Fruit fly (Drosophila melanogaster) whole organism: Measurements from ENCODE around the gene CG7201.

Source experiments
- CG8478 ChIP-seq: fragments of >200 bp; optimal IDR thresholded peaks from 2 replicates; lab custom pipeline; 2018; ENCODE audit warnings: inconsistent platforms
- Dll ChIP-seq: fragments of >200 bp; optimal IDR thresholded peaks from 2 replicates; lab custom pipeline; 2017
- EcR ChIP-seq, 2 experiments: fragments of >200 bp; optimal IDR thresholded peaks; 2 replicates each; lab custom pipeline; 2017; ENCODE audit warnings: missing biosample characterization in 2 of 2, missing genetic modification characterization in 2 of 2, missing genetic modification reagents in 2 of 2
- pan ChIP-seq: fragments of >200 bp; optimal IDR thresholded peaks from 2 replicates; lab custom pipeline; 2017
- psq ChIP-seq: fragments of >200 bp; optimal IDR thresholded peaks from 2 replicates; lab custom pipeline; 2017
- usp ChIP-seq: fragments of >200 bp; optimal IDR thresholded peaks from 2 replicates; lab custom pipeline; 2017; ENCODE audit warnings: missing biosample characterization, missing genetic modification characterization, mixed read lengths

CG7201 gene

DNA sequence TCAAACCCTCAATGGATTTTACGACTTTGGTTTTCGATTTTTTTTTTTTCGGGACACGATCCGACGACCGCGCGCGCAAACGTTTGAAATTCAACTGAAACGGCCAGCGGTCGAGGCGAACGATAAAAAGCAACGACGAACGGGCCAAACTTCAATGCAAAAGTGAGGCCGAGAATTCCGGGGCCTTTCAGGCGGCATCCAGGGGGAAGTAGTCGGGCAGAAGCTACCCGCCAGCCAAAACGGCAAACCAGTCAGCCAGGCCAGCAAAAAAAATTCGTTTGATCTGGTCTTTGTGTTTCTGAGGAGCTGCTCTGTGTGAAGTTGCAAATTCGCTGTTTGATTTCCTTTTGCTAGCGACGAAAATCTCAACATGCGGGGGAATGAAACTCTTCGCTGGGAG, at the start of gene CG7201:
TSS of gene CG7201 (minus strand) at position 101 of the 400 bp plus-strand sequence.
- TF ChIP-seq CG8478, result no peak

DNA sequence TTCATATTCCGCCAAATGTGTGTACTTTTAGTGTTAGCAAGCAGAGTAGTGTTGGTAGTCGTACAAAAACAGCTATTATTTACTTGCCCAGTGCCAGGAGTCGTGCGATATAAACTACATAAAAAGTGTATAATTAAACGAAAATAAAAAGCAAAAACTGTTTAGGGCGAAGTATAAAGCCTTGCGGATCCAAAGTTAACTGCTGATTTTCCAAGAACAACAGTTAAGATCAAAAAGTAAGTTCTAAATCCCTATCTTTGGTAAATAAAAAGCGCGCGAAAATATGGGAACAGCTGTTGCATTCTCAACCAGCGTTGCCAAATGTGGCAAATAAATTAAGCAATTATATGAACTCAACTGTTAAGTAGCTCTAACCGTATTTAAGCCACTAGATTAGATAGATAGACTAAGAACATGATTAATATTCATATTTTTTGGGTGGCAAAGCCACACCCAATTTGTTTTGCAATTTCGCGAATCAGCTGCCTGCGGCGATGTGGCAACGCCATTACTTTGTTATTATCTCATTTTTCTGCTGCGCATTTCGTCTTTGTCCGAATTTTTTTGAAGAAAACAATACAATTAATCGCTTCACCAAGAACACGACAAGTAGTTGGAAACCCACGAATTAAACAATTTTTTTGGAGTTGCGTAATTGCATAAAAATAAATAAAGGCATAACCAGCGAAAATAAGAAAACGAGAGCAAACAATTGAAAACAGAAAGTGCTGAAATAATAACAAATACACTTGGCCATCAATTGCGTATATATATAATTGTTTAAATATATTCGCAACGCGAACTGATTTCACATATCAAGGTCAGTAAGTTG, 45.4 kb upstream of the CG7201 start, which contains the start of the genes Prim1 and CG7083:
TSS of gene Prim1 (plus strand) at position 51 of the 832 bp plus-strand sequence.
TSS of gene CG7083 (plus strand) at position 522 of the 832 bp plus-strand sequence.
- no peak for TF ChIP-seq usp (GFP tag; lab: Kevin White, UChicago)
- no peak for TF ChIP-seq CG8478
- no peak for TF ChIP-seq EcR (GFP tag; optimal IDR thresholded peaks at IDR 0.05; lab: Kevin White, UChicago)
- TF ChIP-seq psq (lab: Kevin White, UChicago), result no peak
- TF ChIP-seq Dll (lab: Kevin White, UChicago), result no peak
- TF ChIP-seq pan, result no peak

DNA sequence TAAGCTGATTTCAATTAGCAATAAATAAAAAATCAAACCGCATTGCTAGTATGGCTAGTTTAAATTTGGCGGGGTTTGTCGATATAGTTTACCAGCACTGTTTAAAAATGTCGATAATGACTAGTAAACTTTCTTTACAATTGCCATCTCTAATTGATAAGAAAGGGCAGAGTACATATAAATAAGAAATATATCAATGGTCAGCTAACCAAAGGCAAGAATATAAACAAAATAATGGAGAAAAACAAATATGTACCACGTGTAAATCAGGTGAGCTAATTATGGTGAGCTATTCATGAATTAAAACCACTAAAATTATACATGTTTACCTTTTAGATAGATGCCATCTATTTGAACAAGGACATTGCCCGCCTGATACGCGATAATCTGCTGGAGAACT, 43.8 kb upstream of the CG7201 start, which contains the start of gene Pex2:
TSS of gene Pex2 (plus strand) at position 131 of the 400 bp plus-strand sequence.
- TF ChIP-seq Dll (lab: Kevin White, UChicago) (no peak), CG8478 (no peak), usp (GFP tag; lab: Kevin White, UChicago) (no peak), EcR (GFP tag; optimal IDR thresholded peaks at IDR 0.05; lab: Kevin White, UChicago) (no peak), psq (lab: Kevin White, UChicago) (no peak), pan (no peak)

DNA sequence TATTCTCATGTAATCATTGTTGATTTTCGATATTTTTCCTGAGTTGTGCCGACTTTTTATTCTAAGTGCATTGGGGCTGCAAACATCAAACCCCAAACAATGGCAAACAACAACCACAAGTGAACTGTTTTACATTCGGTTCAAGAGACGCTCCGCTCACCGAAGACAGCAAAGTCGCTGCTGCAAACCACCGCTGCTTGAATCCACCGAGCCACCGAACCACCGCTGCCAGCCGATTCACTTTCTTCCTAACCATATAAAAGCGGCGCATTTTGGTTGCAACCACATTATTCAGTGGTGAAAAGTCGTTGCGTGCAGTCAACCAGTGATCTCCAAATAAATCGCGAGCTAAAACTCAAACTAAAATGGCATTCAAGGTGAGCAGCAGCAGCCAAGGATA, 41.2 kb upstream of the CG7201 start, which contains the start of gene Cpr66Cb:
TSS of gene Cpr66Cb (plus strand) at position 301 of the 400 bp plus-strand sequence.
- TF ChIP-seq CG8478 (no peak), Dll (lab: Kevin White, UChicago) (no peak), psq (lab: Kevin White, UChicago) (no peak), usp (GFP tag; lab: Kevin White, UChicago) (no peak), pan (no peak), EcR (GFP tag; optimal IDR thresholded peaks at IDR 0.05; lab: Kevin White, UChicago) (no peak)

DNA sequence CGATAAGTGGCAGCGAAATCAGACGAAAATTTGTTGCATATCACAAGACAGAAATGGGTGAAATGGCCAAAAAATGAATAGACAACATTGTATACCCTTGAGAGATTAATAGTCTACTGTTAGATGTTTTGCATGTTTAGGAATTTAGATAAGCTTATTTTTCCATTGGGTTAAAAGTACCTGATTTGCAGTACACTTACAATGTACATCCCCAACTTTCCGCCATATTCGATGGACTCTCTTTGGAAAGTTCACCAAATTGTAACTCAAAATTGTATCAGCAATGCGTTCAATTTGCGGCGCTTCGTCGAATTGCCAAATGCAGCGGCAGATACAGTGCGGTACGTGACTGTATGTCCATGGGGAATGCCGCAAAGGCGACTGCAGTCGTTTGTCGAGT, 39.2 kb upstream of the CG7201 start:
- no peak for TF ChIP-seq Dll (lab: Kevin White, UChicago)
- no peak for TF ChIP-seq psq (lab: Kevin White, UChicago)
- no peak for TF ChIP-seq pan
- no peak for TF ChIP-seq CG8478
- TF ChIP-seq usp (GFP tag; lab: Kevin White, UChicago), result no peak
- TF ChIP-seq EcR (GFP tag; optimal IDR thresholded peaks at IDR 0.05; lab: Kevin White, UChicago), result no peak

DNA sequence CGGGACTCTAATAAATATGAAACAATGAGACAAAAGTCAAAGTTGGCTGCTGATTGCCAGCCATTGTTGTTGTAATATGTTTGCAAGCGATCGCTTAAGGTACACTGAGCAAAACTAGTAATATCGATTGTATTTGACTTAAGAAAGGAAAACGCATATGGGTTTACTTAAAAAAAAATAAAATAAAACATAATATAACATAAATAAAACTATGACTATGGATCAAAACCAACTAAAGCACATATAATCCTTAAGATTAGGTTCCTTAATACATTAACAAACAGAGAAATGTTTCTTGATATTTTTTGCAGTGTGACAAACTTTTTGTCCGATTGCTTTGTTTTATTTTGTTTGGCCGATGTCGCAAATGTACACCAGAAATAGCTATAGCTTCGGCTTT, 38.4 kb upstream of the CG7201 start:
- TF ChIP-seq EcR (GFP tag; optimal IDR thresholded peaks at IDR 0.05; lab: Kevin White, UChicago) (no peak), usp (GFP tag; lab: Kevin White, UChicago) (no peak)

DNA sequence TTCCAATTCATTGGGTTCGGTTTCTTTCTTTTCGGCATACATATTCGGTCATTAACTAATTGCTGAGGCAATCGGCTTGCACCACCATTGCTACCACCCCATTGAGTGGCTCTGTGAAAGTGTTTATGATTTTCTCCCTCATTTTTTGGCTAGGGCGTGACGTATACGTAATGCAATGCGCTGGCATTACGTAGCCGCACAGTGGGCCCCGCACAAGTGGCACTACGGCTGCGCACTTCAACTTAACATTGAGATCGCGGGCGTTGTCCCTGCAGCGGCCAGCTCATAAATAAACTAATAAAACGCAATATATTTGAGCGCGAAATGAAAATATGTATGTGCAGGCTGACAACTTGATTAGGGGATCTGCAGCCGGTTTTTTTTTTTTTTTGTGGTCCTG, 36.3 kb upstream of the CG7201 start:
- TF ChIP-seq pan (no peak), usp (GFP tag; lab: Kevin White, UChicago) (no peak), CG8478 (no peak), Dll (lab: Kevin White, UChicago) (no peak), EcR (GFP tag; optimal IDR thresholded peaks at IDR 0.05; lab: Kevin White, UChicago) (no peak), psq (lab: Kevin White, UChicago) (no peak)

DNA sequence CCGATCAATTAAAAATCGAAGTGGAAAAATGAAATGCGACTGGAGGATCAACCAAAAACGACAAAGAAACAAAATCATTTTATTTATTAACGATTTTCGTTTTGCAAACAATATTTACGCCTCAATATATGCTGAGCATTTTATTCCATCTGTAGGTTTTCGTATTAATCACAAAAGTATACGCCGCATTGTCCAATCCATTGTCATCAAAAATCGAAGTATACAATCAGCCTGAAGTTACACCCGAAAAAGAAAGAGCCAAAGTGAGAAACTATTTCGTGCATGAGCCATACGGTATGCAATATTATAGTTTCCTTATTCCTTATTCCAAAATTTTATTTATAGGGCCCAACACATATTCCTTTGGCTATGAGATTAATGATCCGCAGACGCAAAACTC, 33.9 kb upstream of the CG7201 start:
- TF ChIP-seq usp (GFP tag; lab: Kevin White, UChicago) (no peak), EcR (GFP tag; optimal IDR thresholded peaks at IDR 0.05; lab: Kevin White, UChicago) (no peak), pan (no peak), psq (lab: Kevin White, UChicago) (no peak), Dll (lab: Kevin White, UChicago) (no peak), CG8478 (no peak)

DNA sequence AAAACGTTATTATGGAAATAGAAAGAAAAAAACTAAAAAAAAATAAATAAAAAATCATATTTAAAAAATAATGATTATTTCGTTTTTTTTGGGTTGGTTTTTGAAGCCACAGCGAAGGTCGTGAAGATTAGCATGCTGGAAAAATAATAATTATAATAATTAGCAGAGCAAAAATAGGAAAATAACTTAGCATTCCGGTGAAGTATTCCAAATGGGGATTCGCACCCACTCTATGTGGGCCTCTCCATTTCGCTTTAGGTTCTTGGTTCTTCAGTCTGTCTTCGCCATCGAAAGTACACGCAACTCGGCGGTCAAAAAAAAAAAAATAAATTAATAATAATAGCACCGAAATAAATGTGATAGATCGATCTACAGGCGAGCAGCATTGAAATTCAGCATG, 33.2 kb upstream of the CG7201 start, which contains the start of gene CG34462:
TSS of gene CG34462 (plus strand) at position 301 of the 400 bp plus-strand sequence.
- TF ChIP-seq CG8478, result no peak
- no peak for TF ChIP-seq Dll (lab: Kevin White, UChicago)
- no peak for TF ChIP-seq psq (lab: Kevin White, UChicago)
- TF ChIP-seq usp (GFP tag; lab: Kevin White, UChicago), result no peak
- TF ChIP-seq EcR (GFP tag; optimal IDR thresholded peaks at IDR 0.05; lab: Kevin White, UChicago), result no peak
- no peak for TF ChIP-seq pan

DNA sequence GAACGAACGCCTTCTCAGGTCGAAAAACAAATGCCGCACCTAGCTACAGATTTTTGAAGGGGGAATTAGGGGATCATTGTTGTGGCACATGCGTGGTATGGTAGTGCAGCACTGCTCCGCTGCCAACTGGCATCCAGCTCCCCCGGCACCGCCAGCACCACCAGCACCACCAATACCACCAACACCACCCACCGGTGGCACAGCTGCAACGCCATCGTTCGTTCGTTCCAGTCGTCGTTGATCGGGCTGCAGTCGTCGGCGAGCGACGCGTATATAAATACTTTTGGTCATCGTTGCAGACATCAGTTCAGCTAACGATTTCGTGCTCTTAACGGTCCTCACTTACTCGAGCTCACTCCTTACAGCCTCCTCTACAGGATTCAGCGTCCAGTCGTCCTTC, 30.4 kb upstream of the CG7201 start, which contains the start of gene CG34461:
TSS of gene CG34461 (plus strand) at position 301 of the 400 bp plus-strand sequence.
- TF ChIP-seq EcR (GFP tag; optimal IDR thresholded peaks at IDR 0.05; lab: Kevin White, UChicago), result no peak
- TF ChIP-seq usp (GFP tag; lab: Kevin White, UChicago), result no peak
- no peak for TF ChIP-seq Dll (lab: Kevin White, UChicago)
- no peak for TF ChIP-seq CG8478
- TF ChIP-seq pan, result no peak
- no peak for TF ChIP-seq psq (lab: Kevin White, UChicago)

DNA sequence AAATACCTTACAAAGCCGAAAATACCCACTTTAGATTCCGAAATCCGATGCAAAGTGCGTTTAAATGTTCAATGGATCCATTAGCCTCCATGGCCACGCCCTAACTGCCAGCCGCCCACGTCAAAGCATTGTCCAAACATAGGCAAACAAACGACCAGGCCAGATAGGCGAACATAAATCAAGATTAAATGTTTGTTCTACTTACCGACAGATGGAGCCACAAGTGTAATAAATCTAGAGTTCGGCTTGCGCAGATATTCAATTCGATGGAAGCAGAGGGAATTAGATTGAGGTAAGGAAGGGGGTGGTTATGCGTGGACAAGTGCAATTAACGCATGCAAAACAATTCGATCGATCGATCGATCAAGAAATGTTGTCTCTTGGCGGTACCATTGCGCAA, 28.7 kb upstream of the CG7201 start:
- TF ChIP-seq pan (no peak), usp (GFP tag; lab: Kevin White, UChicago) (no peak), CG8478 (no peak), Dll (lab: Kevin White, UChicago) (no peak), psq (lab: Kevin White, UChicago) (no peak), EcR (GFP tag; optimal IDR thresholded peaks at IDR 0.05; lab: Kevin White, UChicago) (no peak)

DNA sequence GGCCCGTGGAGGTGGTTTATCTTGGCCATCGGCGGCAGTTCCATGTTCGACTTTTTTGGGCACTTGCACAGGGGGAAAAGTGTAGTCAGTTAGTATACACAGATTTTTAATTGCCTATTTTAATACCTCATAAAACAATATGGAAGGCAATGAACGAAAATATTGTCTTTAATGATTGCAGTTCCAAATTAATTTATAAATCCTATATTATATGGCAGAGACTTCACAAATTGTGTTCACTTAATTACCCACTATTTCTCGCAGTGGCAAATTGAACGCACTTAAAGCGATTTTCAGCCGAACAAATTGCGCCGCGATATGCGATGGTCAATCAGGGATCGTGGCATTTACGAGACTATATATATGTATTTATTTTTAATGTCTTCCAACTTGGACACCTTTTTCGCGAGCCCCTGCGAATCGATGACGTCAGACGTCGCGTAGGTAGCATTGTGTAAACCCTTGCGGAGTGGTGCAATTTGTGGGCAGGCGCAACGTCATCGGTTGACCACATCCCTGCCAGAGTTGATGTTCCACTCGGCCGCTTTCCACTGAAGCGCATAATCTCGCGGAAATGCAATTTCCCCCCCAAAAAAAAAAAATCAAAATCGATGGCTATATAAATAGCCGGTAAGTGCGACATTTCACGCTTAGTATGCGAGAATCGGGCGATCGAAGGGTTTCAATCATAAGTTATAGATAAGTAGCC, 25.1 kb upstream of the CG7201 start, which contains the start of gene CG13670:
TSS of gene CG13670 (plus strand) at position 659 of the 709 bp plus-strand sequence.
- TF ChIP-seq Dll (lab: Kevin White, UChicago), result no peak
- TF ChIP-seq usp (GFP tag; lab: Kevin White, UChicago), result no peak
- TF ChIP-seq CG8478, result no peak
- no peak for TF ChIP-seq EcR (GFP tag; optimal IDR thresholded peaks at IDR 0.05; lab: Kevin White, UChicago)
- no peak for TF ChIP-seq psq (lab: Kevin White, UChicago)
- no peak for TF ChIP-seq pan
